Worm (Caenorhabditis elegans): ENCODE data around the gene F31D4.8.

DNA sequence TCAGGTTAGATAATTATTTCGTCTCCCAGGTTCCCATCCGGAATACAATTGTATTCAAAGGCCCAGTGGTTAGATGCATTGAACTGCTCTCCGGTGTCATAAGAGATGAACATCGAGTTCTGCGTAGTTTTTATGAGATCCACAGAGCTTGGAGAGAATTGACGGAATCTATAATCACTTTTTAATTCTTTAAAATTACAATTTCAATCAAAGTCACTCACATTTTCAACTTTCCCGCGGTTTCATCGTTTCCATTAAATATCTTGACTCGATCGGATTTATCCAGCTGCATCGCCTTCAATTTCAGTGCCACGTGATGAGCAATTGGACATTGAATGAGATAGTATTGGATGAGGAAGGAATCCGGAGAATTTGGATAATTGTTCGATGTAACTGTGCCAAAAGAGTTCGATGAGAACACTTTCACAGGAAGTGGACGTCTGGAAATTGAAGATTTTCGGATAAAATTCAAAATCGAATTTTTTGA lies 20.4 kb downstream of the F31D4.8 start:
- no peak for TF ChIP-seq dao-5 (tag; optimal IDR thresholded peaks at IDR 0.05)
- TF ChIP-seq W03F9.2 (tag; optimal IDR thresholded peaks at IDR 0.05) = peak; percentile 24

Measured in whole organism, L4/young adult.